Fruit fly (Drosophila melanogaster) whole organism: Measurements from ENCODE around the gene CG45045.

ENCODE experiments used
- CG8478 ChIP-seq: fragments of >200 bp; optimal IDR thresholded peaks from 2 replicates; lab custom pipeline; 2018; ENCODE audit warnings: inconsistent platforms
- EcR ChIP-seq, 2 experiments: fragments of >200 bp; optimal IDR thresholded peaks; 2 replicates each; lab custom pipeline; 2017; ENCODE audit warnings: missing biosample characterization in 2 of 2, missing genetic modification characterization in 2 of 2, missing genetic modification reagents in 2 of 2
- pan ChIP-seq: fragments of >200 bp; optimal IDR thresholded peaks from 2 replicates; lab custom pipeline; 2017
- psq ChIP-seq: fragments of >200 bp; optimal IDR thresholded peaks from 2 replicates; lab custom pipeline; 2017
- usp ChIP-seq: fragments of >200 bp; optimal IDR thresholded peaks from 2 replicates; lab custom pipeline; 2017; ENCODE audit warnings: missing biosample characterization, missing genetic modification characterization, mixed read lengths

dm6 chr3R:17680268-17680638 lies 12.9 kb downstream of the CG45045 start:
- TF ChIP-seq psq (no peak), CG8478 (lab: Kevin White, UChicago) (no peak), EcR (GFP tag; optimal IDR thresholded peaks at IDR 0.05; lab: Kevin White, UChicago) (peak; percentile 83 to 85), pan (lab: Kevin White, UChicago) (no peak), usp (GFP tag; lab: Kevin White, UChicago) (no peak)
